Worm (Caenorhabditis elegans) whole organism, L1 larva: ENCODE measurements around the gene rpc-11.

ENCODE experiments used
- C04F5.9 ChIP-seq: sonication (generic microtip); optimal IDR thresholded peaks from 2 replicates; lab custom pipeline; 2016; ENCODE audit warnings: missing genetic modification characterization, missing compliant biosample characterization
- C16A3.4 ChIP-seq: fragments of 150-350 bp; optimal IDR thresholded peaks from 2 replicates; lab custom pipeline; 2014; ENCODE audit warnings: missing biosample characterization, missing genetic modification characterization
- C34B4.2 ChIP-seq: sonication (generic microtip); optimal IDR thresholded peaks from 2 replicates; lab custom pipeline; 2017; ENCODE audit warnings: mild to moderate bottlenecking, missing genetic modification characterization, missing compliant biosample characterization
- Y116A8C.19 ChIP-seq: sonication (generic microtip); optimal IDR thresholded peaks from 2 replicates; lab custom pipeline; 2016; ENCODE audit warnings: missing compliant biosample characterization, missing genetic modification characterization, borderline replicate concordance
- aha-1 ChIP-seq: fragments of 150-350 bp; optimal IDR thresholded peaks from 2 replicates; lab custom pipeline; 2014; ENCODE audit warnings: missing biosample characterization, missing genetic modification characterization
- alr-1 ChIP-seq: fragments of 200-800 bp; sonication (Bioruptor generic); optimal IDR thresholded peaks from 2 replicates; lab custom pipeline; 2018; ENCODE audit warnings: borderline replicate concordance, mild to moderate bottlenecking, missing genetic modification characterization, missing compliant biosample characterization
- ama-1 ChIP-seq: fragments of 150-350 bp; optimal IDR thresholded peaks from 2 replicates; lab custom pipeline; 2014
- blmp-1 ChIP-seq: fragments of 150-350 bp; optimal IDR thresholded peaks from 2 replicates; lab custom pipeline; 2014; ENCODE audit warnings: missing biosample characterization, missing genetic modification characterization
- ceh-63 ChIP-seq: fragments of 200-800 bp; sonication (Bioruptor generic); optimal IDR thresholded peaks from 2 replicates; lab custom pipeline; 2018; ENCODE audit warnings: mild to moderate bottlenecking, missing genetic modification characterization, missing compliant biosample characterization
- ceh-8 ChIP-seq: fragments of 200-800 bp; sonication (Bioruptor generic); optimal IDR thresholded peaks from 2 replicates; lab custom pipeline; 2018; ENCODE audit warnings: mild to moderate bottlenecking, missing genetic modification characterization, moderate library complexity, missing compliant biosample characterization
- ceh-90 ChIP-seq: sonication (generic microtip); optimal IDR thresholded peaks from 2 replicates; lab custom pipeline; 2016; ENCODE audit warnings: missing genetic modification characterization, missing compliant biosample characterization
- ces-1 ChIP-seq: fragments of 150-350 bp; optimal IDR thresholded peaks from 2 replicates; lab custom pipeline; 2014; ENCODE audit warnings: missing biosample characterization, missing genetic modification reagents, missing genetic modification characterization
- dpl-1 ChIP-seq, 3 experiments: fragments of 150-350 bp in 2 of 3; sonication (generic microtip) in 1 of 3; optimal IDR thresholded peaks; 2 replicates each; lab custom pipeline; 2014 to 2017; ENCODE audit warnings: missing biosample characterization in 3 of 3, missing genetic modification characterization in 3 of 3, missing genetic modification reagents in 3 of 3
- elt-2 ChIP-seq: sonication (generic microtip); optimal IDR thresholded peaks from 2 replicates; lab custom pipeline; 2016; ENCODE audit warnings: missing genetic modification characterization, mild to moderate bottlenecking, inconsistent platforms, missing compliant biosample characterization, missing genetic modification reagents
- elt-3 ChIP-seq, 6 experiments: fragments of 150-350 bp in 1 of 6; sonication (generic microtip); optimal IDR thresholded peaks; 2 replicates each; lab custom pipeline; 2017 to 2018; ENCODE audit warnings: missing biosample characterization in 6 of 6, missing genetic modification characterization in 6 of 6, inconsistent platforms in 1 of 6
- fkh-10 ChIP-seq: sonication (generic microtip); optimal IDR thresholded peaks from 2 replicates; lab custom pipeline; 2017; ENCODE audit warnings: missing biosample characterization, missing genetic modification reagents, missing genetic modification characterization
- fkh-4 ChIP-seq: sonication (generic microtip); optimal IDR thresholded peaks from 2 replicates; lab custom pipeline; 2016; ENCODE audit warnings: missing compliant biosample characterization, missing genetic modification characterization, borderline replicate concordance
- fkh-8 ChIP-seq: sonication (generic microtip); optimal IDR thresholded peaks from 2 replicates; lab custom pipeline; 2016; ENCODE audit warnings: mild to moderate bottlenecking, missing genetic modification characterization, missing compliant biosample characterization
- hlh-4 ChIP-seq: sonication (generic microtip); optimal IDR thresholded peaks from 2 replicates; lab custom pipeline; 2016; ENCODE audit warnings: mild to moderate bottlenecking, missing genetic modification characterization, missing compliant biosample characterization
- lin-13 ChIP-seq: fragments of 150-350 bp; optimal IDR thresholded peaks from 2 replicates; lab custom pipeline; 2014; ENCODE audit warnings: missing biosample characterization, missing genetic modification reagents, missing genetic modification characterization
- lir-3 ChIP-seq: sonication (generic microtip); optimal IDR thresholded peaks from 2 replicates; lab custom pipeline; 2016; ENCODE audit warnings: mild to moderate bottlenecking, missing genetic modification characterization, moderate library complexity, missing compliant biosample characterization; ENCODE audit not compliant: poor library complexity
- lsy-2 ChIP-seq, 2 experiments: fragments of 150-350 bp; optimal IDR thresholded peaks; 2 replicates each; lab custom pipeline; 2014; ENCODE audit warnings: missing biosample characterization in 2 of 2, missing genetic modification characterization in 2 of 2
- mdl-1 ChIP-seq, 2 experiments: fragments of 150-350 bp; optimal IDR thresholded peaks; 2 replicates each; lab custom pipeline; 2014 to 2017; ENCODE audit warnings: missing biosample characterization in 2 of 2, missing genetic modification characterization in 2 of 2, inconsistent platforms in 1 of 2
- nhr-12 ChIP-seq: sonication (generic microtip); optimal IDR thresholded peaks from 2 replicates; lab custom pipeline; 2017; ENCODE audit warnings: missing biosample characterization, missing genetic modification characterization
- nhr-20 ChIP-seq: sonication (generic microtip); optimal IDR thresholded peaks from 2 replicates; lab custom pipeline; 2016; ENCODE audit warnings: mild to moderate bottlenecking, missing genetic modification characterization, missing compliant biosample characterization
- nhr-28 ChIP-seq: fragments of 150-350 bp; optimal IDR thresholded peaks from 2 replicates; lab custom pipeline; 2014; ENCODE audit warnings: missing biosample characterization, missing genetic modification characterization
- pqm-1 ChIP-seq: sonication (generic microtip); optimal IDR thresholded peaks from 3 replicates; lab custom pipeline; 2017; ENCODE audit warnings: missing biosample characterization, missing genetic modification characterization
- snpc-4 ChIP-seq: fragments of 150-350 bp; optimal IDR thresholded peaks from 2 replicates; lab custom pipeline; 2014; ENCODE audit warnings: missing biosample characterization, missing genetic modification characterization
- snu-23 ChIP-seq: sonication (generic microtip); optimal IDR thresholded peaks from 2 replicates; lab custom pipeline; 2016; ENCODE audit warnings: missing genetic modification characterization, missing compliant biosample characterization
- sptf-1 ChIP-seq: fragments of 150-350 bp; optimal IDR thresholded peaks from 2 replicates; lab custom pipeline; 2014; ENCODE audit warnings: missing biosample characterization, missing genetic modification characterization
- unc-130 ChIP-seq: fragments of 150-350 bp; optimal IDR thresholded peaks from 2 replicates; lab custom pipeline; 2017; ENCODE audit warnings: missing biosample characterization, missing genetic modification characterization, inconsistent platforms
- unc-30 ChIP-seq: sonication (generic microtip); optimal IDR thresholded peaks from 2 replicates; lab custom pipeline; 2017; ENCODE audit warnings: missing biosample characterization, missing genetic modification characterization
- unc-62 ChIP-seq: fragments of 150-350 bp; optimal IDR thresholded peaks from 2 replicates; lab custom pipeline; 2014; ENCODE audit warnings: missing biosample characterization, missing genetic modification reagents, missing genetic modification characterization
- unc-86 ChIP-seq: sonication (generic microtip); optimal IDR thresholded peaks from 2 replicates; lab custom pipeline; 2016; ENCODE audit warnings: missing genetic modification characterization, missing compliant biosample characterization
- xbp-1 ChIP-seq: sonication (generic microtip); optimal IDR thresholded peaks from 2 replicates; lab custom pipeline; 2016; ENCODE audit warnings: missing genetic modification characterization, missing compliant biosample characterization
- ztf-4 ChIP-seq: fragments of 150-350 bp; optimal IDR thresholded peaks from 2 replicates; lab custom pipeline; 2014; ENCODE audit warnings: missing biosample characterization, missing genetic modification characterization

The rpc-11 gene

ce11 chrIV:1434554-1435089 is 24.8 kb upstream of the rpc-11 start, which contains the start of gene clp-6:
Gene clp-6, minus strand, starts transcription at chrIV:1435039.
- TF ChIP-seq nhr-28 (tag; lab: Kevin White, UChicago), result no peak

ce11 chrIV:1433978-1434377 is 24.1 kb upstream of the rpc-11 start:
- no peak for TF ChIP-seq fkh-8
- TF ChIP-seq elt-2 (tag; lab: Kevin White, UChicago), result no peak
- no peak for TF ChIP-seq lir-3 (tag; lab: Kevin White, UChicago)
- TF ChIP-seq alr-1 (tag; lab: Kevin White, UChicago), result no peak
- TF ChIP-seq lin-13, result no peak
- TF ChIP-seq fkh-10 (GFP tag; lab: Kevin White, UChicago), result no peak
- no peak for TF ChIP-seq pqm-1
- no peak for TF ChIP-seq unc-30 (tag; lab: Kevin White, UChicago)
- TF ChIP-seq elt-3 (tag; optimal IDR thresholded peaks at IDR 0.05; lab: Kevin White, UChicago), result no peak
- TF ChIP-seq xbp-1 (tag; lab: Kevin White, UChicago), result no peak
- TF ChIP-seq mdl-1 (tag; optimal IDR thresholded peaks at IDR 0.05; lab: Kevin White, UChicago), result no peak
- TF ChIP-seq aha-1 (tag; lab: Kevin White, UChicago), result no peak
- TF ChIP-seq blmp-1 (tag; lab: Kevin White, UChicago), result no peak
- TF ChIP-seq snu-23, result no peak
- TF ChIP-seq dpl-1 (GFP tag; optimal IDR thresholded peaks at IDR 0.05; lab: Kevin White, UChicago), result no peak
- no peak for TF ChIP-seq unc-130 (tag; lab: Kevin White, UChicago)
- no peak for TF ChIP-seq lsy-2 (tag; optimal IDR thresholded peaks at IDR 0.05; lab: Kevin White, UChicago)
- no peak for TF ChIP-seq ceh-8 (GFP tag; lab: Kevin White, UChicago)
- no peak for TF ChIP-seq Y116A8C.19
- no peak for TF ChIP-seq ceh-90 (tag; lab: Kevin White, UChicago)

ce11 chrIV:1430261-1430660 is 20.4 kb upstream of the rpc-11 start, which contains the start of gene Y77E11A.23:
Gene Y77E11A.23, minus strand, starts transcription at chrIV:1430367.
- TF ChIP-seq ztf-4 (no peak), unc-62 (GFP tag; lab: Kevin White, UChicago) (no peak), alr-1 (tag; lab: Kevin White, UChicago) (no peak), C04F5.9 (tag; lab: Kevin White, UChicago) (no peak), unc-86 (tag; lab: Kevin White, UChicago) (no peak), C16A3.4 (tag; lab: Kevin White, UChicago) (no peak), snpc-4 (tag; lab: Kevin White, UChicago) (no peak), ces-1 (GFP tag; lab: Kevin White, UChicago) (no peak)

DNA sequence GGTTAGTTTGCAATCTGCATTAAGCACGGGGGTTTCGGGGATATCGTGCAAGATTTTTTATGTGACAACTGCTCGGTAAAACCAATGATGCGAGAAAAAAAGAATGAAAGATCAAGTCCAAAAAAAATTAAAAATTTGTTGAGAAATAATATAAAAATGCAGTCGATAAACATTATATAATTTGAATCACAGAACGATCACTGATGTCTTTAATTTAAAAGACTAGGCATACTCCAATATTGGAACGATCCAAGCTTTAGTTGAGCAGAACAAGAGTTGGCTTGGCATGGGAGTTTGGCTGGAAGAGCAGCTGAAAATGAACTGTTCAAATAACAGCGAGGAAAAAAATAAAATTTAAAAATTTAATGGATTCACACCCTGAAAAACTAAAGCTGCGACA is 17.4 kb upstream of the rpc-11 start, which contains the start of gene clec-171:
TSS of gene clec-171 (minus strand) at position 101 of the 400 bp plus-strand sequence.
- TF ChIP-seq lin-13 (no peak), nhr-12 (tag; lab: Kevin White, UChicago) (no peak), lsy-2 (tag; optimal IDR thresholded peaks at IDR 0.05; lab: Kevin White, UChicago) (no peak), hlh-4 (no peak), sptf-1 (tag; lab: Kevin White, UChicago) (no peak), ceh-63 (GFP tag; lab: Kevin White, UChicago) (no peak), C34B4.2 (no peak), nhr-20 (tag; lab: Kevin White, UChicago) (no peak)

- TF ChIP-seq ama-1 (lab: Kevin White, UChicago) (no peak), fkh-4 (tag; lab: Kevin White, UChicago) (no peak)
Measured at ce11 chrIV:1424962-1425361, 15.1 kb upstream of the rpc-11 start, which contains the start of gene Y77E11A.8. Gene Y77E11A.8, minus strand, starts transcription at chrIV:1425062.
